Fruit fly (Drosophila melanogaster) whole organism, larva: ENCODE data around the gene CG31643.

Experiments used
- noc ChIP-seq: fragments of 200-800 bp; sonication (Bioruptor generic); optimal IDR thresholded peaks from 3 replicates; lab custom pipeline; 2019; ENCODE audit warnings: missing biosample characterization, mild to moderate bottlenecking, missing genetic modification characterization, moderate library complexity

Gene CG31643

DNA sequence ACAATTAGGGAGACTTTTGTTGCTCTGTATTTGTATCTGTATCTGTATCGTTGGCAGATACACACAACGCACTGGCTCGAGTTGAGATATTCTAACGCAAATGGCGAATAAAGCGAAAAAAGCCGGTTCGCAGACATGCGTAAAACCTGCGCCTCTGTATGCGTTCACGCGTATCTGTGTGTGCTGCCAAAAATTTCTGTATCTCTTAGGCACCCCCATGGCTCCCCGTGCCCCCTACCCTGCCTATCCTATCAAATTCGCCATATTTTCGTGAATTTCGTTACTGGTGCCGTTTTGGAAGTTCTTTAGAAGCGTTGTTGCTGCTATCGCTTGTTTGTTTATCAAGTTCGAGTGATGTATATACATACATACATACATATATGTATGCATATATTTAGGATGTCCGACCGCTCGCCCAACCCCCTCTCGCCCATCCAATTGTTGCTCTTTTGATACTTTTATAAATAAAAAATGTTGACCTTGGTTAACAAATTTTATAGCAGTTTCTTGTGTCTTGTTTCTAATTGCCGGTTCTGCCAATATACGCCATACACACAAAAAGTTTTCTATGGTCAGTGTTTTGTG is 47.9 kb downstream of the CG31643 start:
- TF ChIP-seq noc (tag; lab: Kevin White, UChicago): peak; percentile 58

DNA sequence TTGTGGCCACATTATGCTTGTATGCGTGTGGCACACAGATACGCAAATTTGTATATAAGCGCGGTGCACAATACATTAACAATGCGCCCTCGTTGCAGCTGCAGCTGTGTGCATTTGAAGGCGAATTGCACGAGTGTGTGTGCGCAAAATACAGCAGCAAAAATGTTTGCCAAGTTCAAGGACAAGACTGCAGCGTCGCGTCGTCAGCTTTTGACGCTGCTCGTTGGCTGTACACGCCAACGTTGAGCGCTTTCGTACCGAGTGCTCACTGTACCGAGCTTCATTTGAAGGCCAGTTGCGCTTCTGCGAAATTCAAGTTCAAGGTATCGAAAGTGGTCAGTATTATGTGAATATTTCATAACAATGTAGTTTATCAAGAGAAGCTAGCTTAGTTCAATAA is 48.9 kb downstream of the CG31643 start:
- TF ChIP-seq noc (tag; lab: Kevin White, UChicago): no peak

dm6 chr2L:6087685-6088084 is 49.8 kb downstream of the CG31643 start:
- TF ChIP-seq noc (tag; lab: Kevin White, UChicago): no peak

- peak; percentile 65 for TF ChIP-seq noc (tag; lab: Kevin White, UChicago)
These were observed 50.8 kb downstream of the CG31643 start for dm6 chr2L:6088371-6089365.

DNA sequence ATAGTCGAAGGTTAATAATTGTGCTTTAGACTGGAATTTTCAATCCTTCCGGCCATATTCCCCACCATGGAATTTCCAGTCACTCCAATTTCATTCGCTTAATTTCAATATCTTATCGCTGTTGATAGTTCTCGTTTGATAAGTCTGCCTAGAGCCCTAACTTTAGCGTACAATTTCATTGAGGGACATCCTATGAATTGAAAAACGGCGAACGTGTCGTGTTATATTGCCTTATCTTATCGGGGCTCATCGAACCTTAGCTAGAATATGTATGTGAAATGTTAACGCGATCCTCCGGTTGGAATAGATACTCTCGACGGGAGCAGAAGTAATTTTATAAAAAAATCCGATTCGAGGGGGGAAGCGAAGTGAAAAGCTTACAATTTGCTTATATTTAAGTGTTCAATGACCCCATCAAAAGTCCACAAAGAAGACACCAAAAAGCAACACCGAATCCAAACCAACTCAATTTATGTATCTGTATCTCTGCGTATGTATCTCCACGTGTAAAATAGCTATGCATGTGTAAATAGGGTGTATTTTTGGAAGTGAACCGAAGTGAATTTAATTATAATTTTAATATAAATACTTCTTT is 51.8 kb downstream of the CG31643 start:
- TF ChIP-seq noc (tag; lab: Kevin White, UChicago): no peak

- peak; percentile 22 for TF ChIP-seq noc (tag; lab: Kevin White, UChicago)
These were observed 52.4 kb downstream of the CG31643 start for dm6 chr2L:6090365-6090764.
